Fruit fly (Drosophila melanogaster) whole organism, wandering third instar larva: ENCODE measurements around the gene sgl.

Source experiments
- Abd-B ChIP-seq: fragments of >200 bp; optimal IDR thresholded peaks from 2 replicates; lab custom pipeline; 2017; ENCODE audit warnings: missing biosample characterization, missing genetic modification characterization
- CG9705 ChIP-seq: fragments of 200-800 bp; sonication (Bioruptor generic); optimal IDR thresholded peaks from 2 replicates; lab custom pipeline; 2018; ENCODE audit warnings: missing biosample characterization, mild to moderate bottlenecking, missing genetic modification characterization
- Dfd ChIP-seq: fragments of >200 bp; optimal IDR thresholded peaks from 2 replicates; lab custom pipeline; 2017; ENCODE audit warnings: missing biosample characterization, missing genetic modification characterization
- Dif ChIP-seq: fragments of 200-275, 200-300 bp; sonication (Bioruptor generic); optimal IDR thresholded peaks from 2 replicates; lab custom pipeline; 2018; ENCODE audit warnings: missing biosample characterization, missing genetic modification characterization; ENCODE audit not compliant: partially characterized antibody
- GATAd ChIP-seq: sonication (Bioruptor generic); optimal IDR thresholded peaks from 2 replicates; lab custom pipeline; 2016; ENCODE audit warnings: missing biosample characterization, missing genetic modification characterization
- HLH106 ChIP-seq: fragments of 200-800 bp; optimal IDR thresholded peaks from 3 replicates; lab custom pipeline; 2019; ENCODE audit warnings: missing biosample characterization, mild to moderate bottlenecking, missing genetic modification characterization, moderate library complexity
- Hnf4 ChIP-seq: fragments of 200-800 bp; sonication (Bioruptor generic); optimal IDR thresholded peaks from 2 replicates; lab custom pipeline; 2016; ENCODE audit warnings: missing biosample characterization, mild to moderate bottlenecking, missing genetic modification characterization
- Jra ChIP-seq: sonication (Bioruptor generic); optimal IDR thresholded peaks from 2 replicates; lab custom pipeline; 2016; ENCODE audit warnings: missing biosample characterization, missing genetic modification characterization
- Mio ChIP-seq: sonication (Bioruptor generic); optimal IDR thresholded peaks from 2 replicates; lab custom pipeline; 2016; ENCODE audit warnings: missing biosample characterization, missing genetic modification characterization
- Myc ChIP-seq: fragments of >200 bp; optimal IDR thresholded peaks from 2 replicates; lab custom pipeline; 2017
- OdsH ChIP-seq: fragments of 200-800 bp; sonication (Bioruptor generic); optimal IDR thresholded peaks from 2 replicates; lab custom pipeline; 2016; ENCODE audit warnings: missing biosample characterization, mild to moderate bottlenecking, missing genetic modification characterization
- Rel ChIP-seq, 2 experiments: fragments of 200-800 bp; sonication (Bioruptor generic) in 1 of 2; optimal IDR thresholded peaks; 2 replicates in 1 of 2; 3 replicates in 1 of 2; lab custom pipeline; 2016 to 2019; ENCODE audit warnings: mild to moderate bottlenecking in 2 of 2, missing biosample characterization in 2 of 2, missing genetic modification characterization in 2 of 2, moderate library complexity in 1 of 2
- Sp1 ChIP-seq: fragments of 200-800 bp; sonication (Bioruptor generic); optimal IDR thresholded peaks from 3 replicates; lab custom pipeline; 2019; ENCODE audit warnings: missing biosample characterization, mild to moderate bottlenecking, missing genetic modification characterization, moderate library complexity
- br ChIP-seq: fragments of 200-800 bp; sonication (Bioruptor generic); optimal IDR thresholded peaks from 2 replicates; lab custom pipeline; 2016; ENCODE audit warnings: missing biosample characterization, missing genetic modification characterization
- brk ChIP-seq: fragments of 200-800 bp; sonication (Bioruptor generic); optimal IDR thresholded peaks from 2 replicates; lab custom pipeline; 2016; ENCODE audit warnings: missing biosample characterization, mild to moderate bottlenecking, missing genetic modification characterization
- dl ChIP-seq, 2 experiments: fragments of 175-275, 200-275 bp in 1 of 2; fragments of 200-275 bp in 1 of 2; sonication (Bioruptor generic); optimal IDR thresholded peaks; lab custom pipeline; 2018; ENCODE audit warnings: mild to moderate bottlenecking in 2 of 2, missing biosample characterization in 2 of 2, missing genetic modification characterization in 2 of 2, moderate library complexity in 2 of 2; ENCODE audit not compliant: partially characterized antibody in 2 of 2, insufficient read depth in 1 of 2
- dmrt93B ChIP-seq: fragments of 200-800 bp; sonication (Bioruptor generic); optimal IDR thresholded peaks from 2 replicates; lab custom pipeline; 2018; ENCODE audit warnings: missing biosample characterization, mild to moderate bottlenecking, missing genetic modification characterization
- dsf ChIP-seq: sonication (Bioruptor generic); optimal IDR thresholded peaks from 2 replicates; lab custom pipeline; 2016; ENCODE audit warnings: missing biosample characterization, missing genetic modification characterization, borderline replicate concordance
- ey ChIP-seq: fragments of 200-800 bp; sonication (Bioruptor generic); optimal IDR thresholded peaks from 2 replicates; lab custom pipeline; 2016; ENCODE audit warnings: missing biosample characterization, missing genetic modification characterization
- foxo ChIP-seq, 2 experiments: fragments of 200-800 bp; sonication (Bioruptor generic); optimal IDR thresholded peaks; 2 replicates in 1 of 2; 3 replicates in 1 of 2; lab custom pipeline; 2016 to 2017; ENCODE audit warnings: missing biosample characterization in 2 of 2, missing genetic modification characterization in 2 of 2
- fru ChIP-seq: fragments of 200-800 bp; sonication (Bioruptor generic); optimal IDR thresholded peaks from 3 replicates; lab custom pipeline; 2016; ENCODE audit warnings: missing biosample characterization, mild to moderate bottlenecking, missing genetic modification characterization
- jim ChIP-seq: fragments of 175-275, 200-325 bp; sonication (Bioruptor generic); optimal IDR thresholded peaks from 2 replicates; lab custom pipeline; 2016; ENCODE audit warnings: missing biosample characterization, mild to moderate bottlenecking, missing genetic modification characterization
- lola ChIP-seq: fragments of >200 bp; optimal IDR thresholded peaks from 2 replicates; lab custom pipeline; 2017; ENCODE audit warnings: missing biosample characterization, missing genetic modification characterization
- pan ChIP-seq: fragments of >200 bp; optimal IDR thresholded peaks from 2 replicates; lab custom pipeline; 2017
- psq ChIP-seq: fragments of 200-800 bp; sonication (Bioruptor generic); optimal IDR thresholded peaks from 3 replicates; lab custom pipeline; 2017; ENCODE audit warnings: missing biosample characterization, mild to moderate bottlenecking, missing genetic modification characterization, moderate library complexity
- rgr ChIP-seq: fragments of 200-800 bp; sonication (Bioruptor generic); optimal IDR thresholded peaks from 3 replicates; lab custom pipeline; 2016; ENCODE audit warnings: missing biosample characterization, mild to moderate bottlenecking, missing genetic modification characterization
- sage ChIP-seq: fragments of 200-800 bp; sonication (Bioruptor generic); optimal IDR thresholded peaks from 2 replicates; lab custom pipeline; 2016; ENCODE audit warnings: missing biosample characterization, mild to moderate bottlenecking, missing genetic modification characterization
- sv ChIP-seq: fragments of 200-800 bp; sonication (Bioruptor generic); optimal IDR thresholded peaks from 3 replicates; lab custom pipeline; 2016; ENCODE audit warnings: missing biosample characterization, missing genetic modification characterization
- usp ChIP-seq: fragments of >200 bp; optimal IDR thresholded peaks from 2 replicates; lab custom pipeline; 2017; ENCODE audit warnings: missing biosample characterization, missing genetic modification characterization

Gene sgl

DNA sequence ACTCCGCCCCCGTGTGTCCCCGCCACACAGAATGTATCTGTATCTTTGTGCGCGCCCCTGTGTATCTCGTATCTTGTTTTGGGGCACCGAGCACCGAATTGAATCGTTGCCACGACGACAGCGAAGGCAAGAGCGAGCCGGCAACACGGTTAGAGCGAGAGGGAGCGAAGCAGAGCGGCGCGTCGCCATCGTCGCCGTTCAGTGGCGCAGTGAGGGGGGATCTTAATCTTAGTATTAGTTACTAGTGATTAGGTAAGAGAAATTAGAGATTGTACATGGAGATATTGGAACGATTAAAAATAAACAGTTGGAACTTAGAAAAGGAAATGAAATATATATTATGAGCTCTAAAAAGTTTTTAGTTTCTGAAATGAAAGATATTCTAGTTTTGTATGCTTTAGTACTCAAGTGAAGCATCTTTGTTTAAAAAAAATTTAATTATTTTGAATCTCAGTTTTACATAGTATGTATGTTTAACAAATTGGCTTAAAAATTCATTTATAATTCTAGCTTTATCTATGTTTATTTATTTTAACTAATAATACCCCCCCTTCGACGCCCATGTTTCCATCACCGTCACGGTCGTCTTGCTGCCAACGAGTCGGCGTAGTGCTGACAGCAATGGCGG is 24.5 kb upstream of the sgl start (continued):
- TF ChIP-seq psq (GFP tag; lab: Kevin White, UChicago): peak; percentile 67
- peak; percentile 83 for TF ChIP-seq Sp1 (GFP tag; lab: Kevin White, UChicago)
- TF ChIP-seq jim: no peak
- peak; percentile 59 for TF ChIP-seq rgr (GFP tag; lab: Kevin White, UChicago)
- TF ChIP-seq dl (GFP tag; optimal IDR thresholded peaks at IDR 0.05; lab: Kevin White, UChicago; ENCODE audit: insufficient read depth in 1 of 2, partially characterized antibody in 2 of 2): no peak
- no peak for TF ChIP-seq brk
- TF ChIP-seq Dfd (GFP tag; lab: Kevin White, UChicago): peak; percentile 14
- no peak for TF ChIP-seq dsf (GFP tag; lab: Kevin White, UChicago)
- TF ChIP-seq Abd-B (GFP tag; lab: Kevin White, UChicago): no peak
- TF ChIP-seq lola (GFP tag; lab: Kevin White, UChicago): no peak
- peak; percentile 77 for TF ChIP-seq dmrt93B (GFP tag; lab: Kevin White, UChicago)
- no peak for TF ChIP-seq Myc

DNA sequence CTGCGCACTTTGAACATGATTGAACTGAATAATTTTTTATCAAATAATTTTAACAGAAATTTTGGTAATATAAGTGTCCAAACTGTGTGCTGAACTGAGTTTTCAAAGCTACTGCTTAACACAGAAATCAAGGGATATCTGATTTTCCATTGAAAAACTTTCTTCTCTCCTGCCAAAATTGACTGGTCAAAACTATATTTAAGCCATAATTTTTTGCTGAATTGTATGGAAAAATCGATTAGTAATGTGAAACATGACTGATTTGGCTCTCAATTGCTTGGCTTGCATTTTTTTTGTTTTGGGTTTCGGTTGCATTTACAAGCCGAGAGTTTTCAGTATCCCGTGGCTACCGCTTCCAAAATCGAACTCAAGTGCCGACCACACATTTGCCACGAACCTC is 19.9 kb upstream of the sgl start, which contains the start of the genes CG32388 and CG43439:
CG32388 (minus strand) TSS at position 101 of the 400 bp plus-strand sequence.
CG43439 (minus strand) TSS at position 101 of the 400 bp plus-strand sequence.
- TF ChIP-seq jim (no peak), CG9705 (no peak), brk (no peak), Rel (GFP tag; optimal IDR thresholded peaks at IDR 0.05; lab: Kevin White, UChicago) (no peak), Rel (tag; optimal IDR thresholded peaks at IDR 0.05; lab: Kevin White, UChicago) (no peak), br (GFP tag; lab: Kevin White, UChicago) (no peak), ey (GFP tag; lab: Kevin White, UChicago) (no peak), sv (no peak), Dfd (GFP tag; lab: Kevin White, UChicago) (no peak), rgr (GFP tag; lab: Kevin White, UChicago) (no peak), foxo (GFP tag; optimal IDR thresholded peaks at IDR 0.05; lab: Kevin White, UChicago) (no peak)

DNA sequence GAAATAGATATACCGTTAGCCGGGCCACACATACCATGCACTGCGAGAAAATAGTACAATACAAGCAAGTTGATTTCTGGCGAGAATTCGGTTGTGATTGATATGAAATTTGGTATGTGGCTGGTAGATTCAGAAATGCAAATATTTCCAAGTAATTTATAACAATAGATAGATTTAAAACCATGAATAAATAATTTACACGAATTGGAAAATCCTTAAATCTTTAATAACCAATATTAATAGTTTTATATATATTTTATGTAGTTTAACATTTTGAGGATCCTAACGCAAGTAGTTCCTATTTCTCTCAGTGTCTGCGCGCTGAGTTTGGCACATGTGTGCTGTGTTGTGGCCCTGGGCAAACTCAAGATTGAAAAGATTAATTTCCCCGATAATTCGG is 17.3 kb upstream of the sgl start:
- no peak for TF ChIP-seq Hnf4 (GFP tag; lab: Kevin White, UChicago)
- no peak for TF ChIP-seq Dif (GFP tag; lab: Kevin White, UChicago)
- no peak for TF ChIP-seq dsf (GFP tag; lab: Kevin White, UChicago)
- TF ChIP-seq Myc: no peak
- peak; percentile 50 for TF ChIP-seq sv
- no peak for TF ChIP-seq psq (GFP tag; lab: Kevin White, UChicago)
- TF ChIP-seq HLH106 (tag; lab: Kevin White, UChicago): no peak
- no peak for TF ChIP-seq dmrt93B (GFP tag; lab: Kevin White, UChicago)
- TF ChIP-seq sage (GFP tag; lab: Kevin White, UChicago): no peak

DNA sequence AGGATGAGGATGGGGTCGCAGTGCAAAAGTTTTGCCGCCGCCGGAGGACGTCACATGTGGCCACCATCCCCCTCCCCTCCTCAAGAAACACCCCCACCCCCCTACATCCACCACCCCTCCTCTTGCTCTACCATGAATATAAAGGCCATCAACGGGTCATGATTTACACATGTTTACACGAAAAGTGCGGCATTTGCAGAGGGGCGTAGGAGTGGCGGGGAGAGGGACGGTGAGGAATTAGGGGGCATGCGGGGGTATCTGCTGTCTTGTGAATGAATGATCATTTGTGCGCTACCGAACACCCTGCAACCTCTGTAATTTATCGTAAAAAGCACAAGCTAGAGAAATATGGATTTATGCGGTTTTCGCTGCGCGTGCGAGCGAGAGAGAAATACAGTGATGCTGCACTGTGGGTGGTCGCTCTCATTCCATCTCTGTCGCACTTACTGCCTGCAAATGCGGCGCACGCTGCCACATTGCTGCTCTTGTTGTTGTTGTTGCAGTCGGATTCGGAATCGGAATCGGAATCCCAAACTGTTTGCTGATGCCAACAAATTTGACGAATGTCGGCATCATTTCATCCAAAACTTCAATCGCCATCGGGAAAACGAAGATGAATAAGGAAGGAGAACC is 16.7 kb upstream of the sgl start:
- TF ChIP-seq fru (GFP tag; lab: Kevin White, UChicago) (no peak), brk (no peak), Mio (no peak), GATAd (GFP tag; lab: Kevin White, UChicago) (no peak), Hnf4 (GFP tag; lab: Kevin White, UChicago) (no peak), Abd-B (GFP tag; lab: Kevin White, UChicago) (no peak), rgr (GFP tag; lab: Kevin White, UChicago) (no peak), CG9705 (no peak), dsf (GFP tag; lab: Kevin White, UChicago) (no peak), ey (GFP tag; lab: Kevin White, UChicago) (no peak), OdsH (no peak), br (GFP tag; lab: Kevin White, UChicago) (no peak), dmrt93B (GFP tag; lab: Kevin White, UChicago) (no peak)

DNA sequence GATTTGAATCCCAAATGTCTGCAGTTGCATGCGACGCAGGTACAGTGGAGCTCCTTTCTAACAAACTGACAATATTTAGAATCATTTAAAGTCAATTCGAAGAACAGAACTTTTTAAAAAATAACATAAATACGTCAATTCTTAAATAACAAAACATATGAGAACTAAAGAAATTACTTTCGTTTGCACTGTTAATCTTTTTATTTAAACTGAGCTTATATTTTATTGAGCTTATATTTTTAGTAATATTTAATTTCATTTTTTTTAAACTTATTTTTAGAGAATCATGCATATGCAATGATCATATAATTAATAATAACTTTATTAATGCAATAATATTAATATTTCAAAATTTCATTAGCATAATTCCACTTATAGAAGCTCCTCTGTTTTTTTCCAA is 16.0 kb upstream of the sgl start:
- no peak for TF ChIP-seq pan
- TF ChIP-seq usp (GFP tag; lab: Kevin White, UChicago): no peak
- TF ChIP-seq br (GFP tag; lab: Kevin White, UChicago): no peak
- TF ChIP-seq psq (GFP tag; lab: Kevin White, UChicago): no peak
- no peak for TF ChIP-seq Jra (GFP tag; lab: Kevin White, UChicago)
